Worm (Caenorhabditis elegans): ENCODE data around the gene lep-2.
A peak's percentile ranks its signal among the peaks of the same experiment; 100 is the strongest.

Gene lep-2

ce11 chrIV:1035108-1035507 lies 43.0 kb downstream of the lep-2 start:
- TF ChIP-seq snpc-4 (tag; optimal IDR thresholded peaks at IDR 0.05) (peak; percentile 15), nhr-12 (tag; optimal IDR thresholded peaks at IDR 0.05) (no peak), hmg-11 (tag; optimal IDR thresholded peaks at IDR 0.05) (peak; percentile 38), lin-15B (tag; optimal IDR thresholded peaks at IDR 0.05) (no peak), unc-39 (tag; optimal IDR thresholded peaks at IDR 0.05) (no peak), lin-39 (tag; optimal IDR thresholded peaks at IDR 0.05) (no peak), egl-27 (tag; optimal IDR thresholded peaks at IDR 0.05) (no peak), pqm-1 (tag; optimal IDR thresholded peaks at IDR 0.05) (peak; percentile 67), jun-1 (tag; optimal IDR thresholded peaks at IDR 0.05) (peak; percentile 36), sea-2 (GFP tag; optimal IDR thresholded peaks at IDR 0.05) (no peak), ztf-11 (tag; optimal IDR thresholded peaks at IDR 0.05) (no peak), skn-1 (tag; optimal IDR thresholded peaks at IDR 0.05) (peak; percentile 24), mml-1 (tag; optimal IDR thresholded peaks at IDR 0.05) (no peak), nhr-77 (tag; optimal IDR thresholded peaks at IDR 0.05) (no peak), ceh-82 (tag; optimal IDR thresholded peaks at IDR 0.05) (no peak), nhr-28 (tag; optimal IDR thresholded peaks at IDR 0.05) (no peak), elt-2 (tag; optimal IDR thresholded peaks at IDR 0.05) (peak; percentile 84), nfya-1 (tag; optimal IDR thresholded peaks at IDR 0.05; ENCODE audit: insufficient read depth) (peak; percentile 18), nhr-25 (tag; optimal IDR thresholded peaks at IDR 0.05) (peak; percentile 12), nhr-23 (tag; optimal IDR thresholded peaks at IDR 0.05) (no peak)

ce11 chrIV:1038516-1038915 lies 46.4 kb downstream of the lep-2 start:
- no peak for TF ChIP-seq nhr-23 (tag; optimal IDR thresholded peaks at IDR 0.05)
- TF ChIP-seq ceh-9 (tag; optimal IDR thresholded peaks at IDR 0.05) = no peak
- TF ChIP-seq hmg-11 (tag; optimal IDR thresholded peaks at IDR 0.05) = no peak

ce11 chrIV:1040537-1040936 lies 48.5 kb downstream of the lep-2 start:
- TF ChIP-seq eor-1 (tag; optimal IDR thresholded peaks at IDR 0.05) (no peak), unc-62 (GFP tag; optimal IDR thresholded peaks at IDR 0.05) (no peak), fkh-10 (GFP tag; optimal IDR thresholded peaks at IDR 0.05) (no peak), unc-39 (tag; optimal IDR thresholded peaks at IDR 0.05) (no peak), skn-1 (tag; optimal IDR thresholded peaks at IDR 0.05) (no peak)

ce11 chrIV:1044287-1044686 lies 52.2 kb downstream of the lep-2 start, which contains the start of gene Y55F3AM.11:
TSS of gene Y55F3AM.11 (minus strand) at chrIV:1044387.
- no peak for TF ChIP-seq elt-1 (tag; optimal IDR thresholded peaks at IDR 0.05)
- no peak for TF ChIP-seq snpc-4 (tag; optimal IDR thresholded peaks at IDR 0.05)
- TF ChIP-seq ceh-28 (tag; optimal IDR thresholded peaks at IDR 0.05) = no peak
- no peak for TF ChIP-seq pqm-1 (tag; optimal IDR thresholded peaks at IDR 0.05)
- no peak for TF ChIP-seq fkh-10 (GFP tag; optimal IDR thresholded peaks at IDR 0.05)
- TF ChIP-seq fos-1 (tag; optimal IDR thresholded peaks at IDR 0.05) = no peak
- no peak for TF ChIP-seq zag-1 (tag; optimal IDR thresholded peaks at IDR 0.05)
- TF ChIP-seq jun-1 (tag; optimal IDR thresholded peaks at IDR 0.05) = no peak
- TF ChIP-seq nhr-12 (tag; optimal IDR thresholded peaks at IDR 0.05) = no peak
- no peak for TF ChIP-seq lin-15B (tag; optimal IDR thresholded peaks at IDR 0.05)
- TF ChIP-seq nhr-25 (tag; optimal IDR thresholded peaks at IDR 0.05) = no peak
- no peak for TF ChIP-seq hmg-11 (tag; optimal IDR thresholded peaks at IDR 0.05)

- TF ChIP-seq nhr-43 (tag; optimal IDR thresholded peaks at IDR 0.05; ENCODE audit: poor library complexity, severe bottlenecking) = no peak
- TF ChIP-seq aly-2 (tag; optimal IDR thresholded peaks at IDR 0.05) = no peak
- TF ChIP-seq ceh-82 (tag; optimal IDR thresholded peaks at IDR 0.05) = no peak
- no peak for TF ChIP-seq nhr-23 (tag; optimal IDR thresholded peaks at IDR 0.05)
- no peak for TF ChIP-seq nhr-28 (tag; optimal IDR thresholded peaks at IDR 0.05)
- TF ChIP-seq ztf-11 (tag; optimal IDR thresholded peaks at IDR 0.05) = no peak
- no peak for TF ChIP-seq nfya-1 (tag; optimal IDR thresholded peaks at IDR 0.05; ENCODE audit: insufficient read depth)
- TF ChIP-seq eor-1 (tag; optimal IDR thresholded peaks at IDR 0.05) = no peak
- TF ChIP-seq nhr-12 (tag; optimal IDR thresholded peaks at IDR 0.05) = no peak
These were observed 53.6 kb downstream of the lep-2 start, which contains the start of gene srx-12 for ce11 chrIV:1045683-1046082. TSS of gene srx-12 (plus strand) at chrIV:1045983.

ce11 chrIV:1046996-1047395 lies 54.9 kb downstream of the lep-2 start:
- no peak for TF ChIP-seq nhr-67 (tag; optimal IDR thresholded peaks at IDR 0.05)
- peak; percentile 53 for TF ChIP-seq ceh-28 (tag; optimal IDR thresholded peaks at IDR 0.05)
- TF ChIP-seq mdl-1 (tag; optimal IDR thresholded peaks at IDR 0.05) = no peak
- TF ChIP-seq ceh-9 (tag; optimal IDR thresholded peaks at IDR 0.05) = no peak
- TF ChIP-seq elt-3 (tag; optimal IDR thresholded peaks at IDR 0.05) = no peak

Data from whole organism, L3 larva.